Worm (Caenorhabditis elegans) whole organism, L2 larva: ENCODE data around the gene snb-6.
A peak's percentile ranks its signal among the peaks of the same experiment; 100 is the strongest.

ENCODE experiments used
- C34F6.9 ChIP-seq: fragments of 150-350 bp; optimal IDR thresholded peaks from 2 replicates; lab custom pipeline; 2014; ENCODE audit warnings: missing biosample characterization, missing genetic modification characterization
- F13H6.1 ChIP-seq: sonication (generic microtip); optimal IDR thresholded peaks from 2 replicates; lab custom pipeline; 2016; ENCODE audit warnings: missing genetic modification characterization, missing compliant biosample characterization
- R02D3.7 ChIP-seq: fragments of 150-350 bp; optimal IDR thresholded peaks from 2 replicates; lab custom pipeline; 2014; ENCODE audit warnings: missing biosample characterization, missing genetic modification characterization
- Y55F3AM.14 ChIP-seq: fragments of 200-800 bp; sonication (Bioruptor generic); optimal IDR thresholded peaks from 2 replicates; lab custom pipeline; 2018; ENCODE audit warnings: mild to moderate bottlenecking, missing genetic modification characterization, missing compliant biosample characterization
- ZK546.5 ChIP-seq: sonication (generic microtip); optimal IDR thresholded peaks from 2 replicates; lab custom pipeline; 2017; ENCODE audit warnings: missing biosample characterization, missing genetic modification characterization
- alr-1 ChIP-seq: fragments of 150-350 bp; optimal IDR thresholded peaks from 2 replicates; lab custom pipeline; 2014; ENCODE audit warnings: missing biosample characterization, missing genetic modification characterization
- aly-2 ChIP-seq: fragments of 150-350 bp; optimal IDR thresholded peaks from 2 replicates; lab custom pipeline; 2014; ENCODE audit warnings: missing biosample characterization, missing genetic modification characterization
- ama-1 ChIP-seq: fragments of 150-350 bp; optimal IDR thresholded peaks from 2 replicates; lab custom pipeline; 2018; ENCODE audit warnings: inconsistent platforms
- blmp-1 ChIP-seq: sonication (generic microtip); optimal IDR thresholded peaks from 2 replicates; lab custom pipeline; 2017; ENCODE audit warnings: missing genetic modification characterization, mild to moderate bottlenecking, missing compliant biosample characterization, antibody characterized with exemption, moderate library complexity; ENCODE audit not compliant: insufficient read depth
- ceh-82 ChIP-seq: fragments of 150-350 bp; optimal IDR thresholded peaks from 2 replicates; lab custom pipeline; 2014; ENCODE audit warnings: missing biosample characterization, missing genetic modification characterization
- crh-2 ChIP-seq: sonication (generic microtip); optimal IDR thresholded peaks from 2 replicates; lab custom pipeline; 2017; ENCODE audit warnings: missing biosample characterization, missing genetic modification characterization
- dmd-4 ChIP-seq: sonication (generic microtip); optimal IDR thresholded peaks from 2 replicates; lab custom pipeline; 2017; ENCODE audit warnings: missing biosample characterization, missing genetic modification characterization
- egl-27 ChIP-seq: sonication (generic microtip); optimal IDR thresholded peaks from 3 replicates; lab custom pipeline; 2017; ENCODE audit warnings: missing biosample characterization, missing genetic modification reagents, missing genetic modification characterization
- elt-1 ChIP-seq: fragments of 150-350 bp; optimal IDR thresholded peaks from 2 replicates; lab custom pipeline; 2014; ENCODE audit warnings: missing biosample characterization, missing genetic modification characterization
- elt-3 ChIP-seq: sonication (generic microtip); optimal IDR thresholded peaks from 2 replicates; lab custom pipeline; 2017; ENCODE audit warnings: missing biosample characterization, missing genetic modification characterization
- fos-1 ChIP-seq: fragments of 150-350 bp; optimal IDR thresholded peaks from 2 replicates; lab custom pipeline; 2014; ENCODE audit warnings: missing biosample characterization, missing genetic modification characterization
- lin-13 ChIP-seq: fragments of 150-350 bp; optimal IDR thresholded peaks from 2 replicates; lab custom pipeline; 2014; ENCODE audit warnings: missing biosample characterization, missing genetic modification reagents, missing genetic modification characterization
- lin-39 ChIP-seq: fragments of 150-350 bp; optimal IDR thresholded peaks from 2 replicates; lab custom pipeline; 2014; ENCODE audit warnings: missing biosample characterization, missing genetic modification reagents, missing genetic modification characterization
- mab-5 ChIP-seq: fragments of 150-350 bp; optimal IDR thresholded peaks from 2 replicates; lab custom pipeline; 2014; ENCODE audit warnings: missing biosample characterization, missing genetic modification characterization
- mdl-1 ChIP-seq, 2 experiments: fragments of 150-350 bp in 1 of 2; sonication (generic microtip) in 1 of 2; optimal IDR thresholded peaks; 2 replicates each; lab custom pipeline; 2017; ENCODE audit warnings: missing biosample characterization in 2 of 2, missing genetic modification characterization in 2 of 2
- nhr-11 ChIP-seq: fragments of 150-350 bp; optimal IDR thresholded peaks from 2 replicates; lab custom pipeline; 2014; ENCODE audit warnings: missing biosample characterization, missing genetic modification characterization
- nhr-129 ChIP-seq: fragments of 150-350 bp; optimal IDR thresholded peaks from 2 replicates; lab custom pipeline; 2014; ENCODE audit warnings: missing biosample characterization, missing genetic modification characterization
- nhr-21 ChIP-seq: fragments of 150-350 bp; optimal IDR thresholded peaks from 2 replicates; lab custom pipeline; 2014; ENCODE audit warnings: missing biosample characterization, missing genetic modification characterization
- nhr-23 ChIP-seq: fragments of 150-350 bp; optimal IDR thresholded peaks from 2 replicates; lab custom pipeline; 2014; ENCODE audit warnings: missing biosample characterization, missing genetic modification reagents, missing genetic modification characterization
- nhr-237 ChIP-seq: fragments of 150-350 bp; optimal IDR thresholded peaks from 2 replicates; lab custom pipeline; 2014; ENCODE audit warnings: missing biosample characterization, missing genetic modification characterization
- nhr-25 ChIP-seq: fragments of 150-350 bp; sonication (generic microtip); optimal IDR thresholded peaks from 3 replicates; lab custom pipeline; 2014; ENCODE audit warnings: missing biosample characterization, missing genetic modification characterization
- nhr-6 ChIP-seq: fragments of 150-350 bp; optimal IDR thresholded peaks from 2 replicates; lab custom pipeline; 2014; ENCODE audit warnings: missing biosample characterization, missing genetic modification characterization
- peb-1 ChIP-seq: fragments of 150-350 bp; optimal IDR thresholded peaks from 2 replicates; lab custom pipeline; 2014; ENCODE audit warnings: missing biosample characterization, missing genetic modification characterization
- sem-4 ChIP-seq: fragments of 150-350 bp; optimal IDR thresholded peaks from 2 replicates; lab custom pipeline; 2014; ENCODE audit warnings: missing biosample characterization, missing genetic modification reagents, missing genetic modification characterization
- sma-3 ChIP-seq: sonication (generic microtip); optimal IDR thresholded peaks from 2 replicates; lab custom pipeline; 2016; ENCODE audit warnings: missing genetic modification reagents, missing genetic modification characterization, missing compliant biosample characterization
- sma-9 ChIP-seq, 2 experiments: fragments of 150-350 bp in 1 of 2; sonication (generic microtip) in 1 of 2; optimal IDR thresholded peaks; 2 replicates each; lab custom pipeline; 2014 to 2016; ENCODE audit warnings: missing genetic modification characterization in 2 of 2, mild to moderate bottlenecking in 1 of 2, missing biosample characterization in 1 of 2, missing compliant biosample characterization in 1 of 2, missing genetic modification reagents in 1 of 2, moderate library complexity in 1 of 2
- unc-39 ChIP-seq: fragments of 150-350 bp; optimal IDR thresholded peaks from 2 replicates; lab custom pipeline; 2014; ENCODE audit warnings: missing biosample characterization, missing genetic modification characterization
- unc-55 ChIP-seq: fragments of 150-350 bp; sonication (generic microtip); optimal IDR thresholded peaks from 3 replicates; lab custom pipeline; 2014; ENCODE audit warnings: missing biosample characterization, missing genetic modification reagents, missing genetic modification characterization
- ztf-11 ChIP-seq: sonication (generic microtip); optimal IDR thresholded peaks from 2 replicates; lab custom pipeline; 2017; ENCODE audit warnings: missing biosample characterization, missing genetic modification characterization
- ztf-4 ChIP-seq: fragments of 150-350 bp; optimal IDR thresholded peaks from 2 replicates; lab custom pipeline; 2014; ENCODE audit warnings: missing biosample characterization, missing genetic modification characterization

Gene snb-6

DNA sequence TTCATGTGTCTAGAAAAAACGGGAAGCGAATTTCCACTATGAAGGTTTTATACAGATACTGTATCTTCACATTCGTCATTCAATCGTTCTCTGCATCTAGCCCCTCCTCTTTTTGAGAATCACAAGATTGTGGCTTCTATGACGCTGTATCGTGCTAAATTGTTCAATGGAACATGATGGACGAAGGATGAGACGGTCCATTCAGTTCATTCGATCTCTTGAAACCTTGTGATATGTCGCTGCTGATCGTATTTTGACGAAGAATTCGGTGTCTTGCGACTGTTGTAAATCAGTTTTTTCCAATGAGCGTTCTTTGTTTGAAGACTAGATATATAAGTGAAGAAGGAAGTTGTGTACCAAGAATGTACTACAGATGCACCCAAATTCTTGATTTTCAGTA lies 45.8 kb downstream of the snb-6 start (continued):
- peak; percentile 81 for TF ChIP-seq sma-9 (GFP tag; optimal IDR thresholded peaks at IDR 0.05; lab: Kevin White, UChicago)
- TF ChIP-seq sma-9 (tag; optimal IDR thresholded peaks at IDR 0.05; lab: Kevin White, UChicago): no peak
- TF ChIP-seq unc-55: no peak
- TF ChIP-seq lin-13 (GFP tag; lab: Kevin White, UChicago): no peak
- TF ChIP-seq blmp-1 (tag; lab: Kevin White, UChicago): peak; percentile 52
- no peak for TF ChIP-seq elt-1 (tag; lab: Kevin White, UChicago)
- TF ChIP-seq mdl-1 (tag; optimal IDR thresholded peaks at IDR 0.05; lab: Kevin White, UChicago): no peak
- no peak for TF ChIP-seq unc-39 (tag; lab: Kevin White, UChicago)
- no peak for TF ChIP-seq ZK546.5 (tag; lab: Kevin White, UChicago)
- TF ChIP-seq nhr-129 (tag; lab: Kevin White, UChicago): peak; percentile 79

DNA sequence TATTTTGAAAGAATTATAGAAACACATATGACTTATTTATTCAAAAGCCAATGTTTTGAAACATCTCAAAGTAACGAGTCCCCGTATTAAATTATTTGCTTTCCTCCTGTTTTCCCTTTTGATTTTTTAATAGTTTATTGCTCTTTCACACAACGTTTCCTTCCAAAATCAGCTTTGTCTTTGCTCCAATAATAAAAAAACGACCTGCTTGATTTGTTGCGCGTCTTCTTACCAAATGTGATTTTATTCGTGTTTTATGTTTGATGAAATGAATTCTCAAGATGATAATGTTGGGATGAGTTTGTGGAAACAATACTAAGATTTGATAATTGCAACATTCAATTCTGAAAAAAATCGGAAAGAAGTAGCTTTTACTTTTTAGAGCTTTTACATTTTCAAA lies 47.1 kb downstream of the snb-6 start:
- TF ChIP-seq C34F6.9 (peak; percentile 3), nhr-6 (no peak), alr-1 (tag; lab: Kevin White, UChicago) (no peak), F13H6.1 (no peak), ceh-82 (no peak), unc-55 (no peak), ztf-4 (tag; lab: Kevin White, UChicago) (peak; percentile 4), ama-1 (lab: Kevin White, UChicago) (peak; percentile 42), ZK546.5 (tag; lab: Kevin White, UChicago) (no peak), peb-1 (tag; lab: Kevin White, UChicago) (no peak), nhr-23 (tag; lab: Kevin White, UChicago) (no peak), mdl-1 (tag; optimal IDR thresholded peaks at IDR 0.05; lab: Kevin White, UChicago) (no peak), blmp-1 (tag; lab: Kevin White, UChicago) (no peak), fos-1 (no peak), sma-3 (no peak), sem-4 (tag; lab: Kevin White, UChicago) (no peak), aly-2 (tag; lab: Kevin White, UChicago) (no peak), R02D3.7 (tag; lab: Kevin White, UChicago) (no peak), elt-1 (tag; lab: Kevin White, UChicago) (no peak), crh-2 (tag; lab: Kevin White, UChicago) (no peak), dmd-4 (tag; lab: Kevin White, UChicago) (no peak), nhr-21 (tag; lab: Kevin White, UChicago) (peak; percentile 17)

DNA sequence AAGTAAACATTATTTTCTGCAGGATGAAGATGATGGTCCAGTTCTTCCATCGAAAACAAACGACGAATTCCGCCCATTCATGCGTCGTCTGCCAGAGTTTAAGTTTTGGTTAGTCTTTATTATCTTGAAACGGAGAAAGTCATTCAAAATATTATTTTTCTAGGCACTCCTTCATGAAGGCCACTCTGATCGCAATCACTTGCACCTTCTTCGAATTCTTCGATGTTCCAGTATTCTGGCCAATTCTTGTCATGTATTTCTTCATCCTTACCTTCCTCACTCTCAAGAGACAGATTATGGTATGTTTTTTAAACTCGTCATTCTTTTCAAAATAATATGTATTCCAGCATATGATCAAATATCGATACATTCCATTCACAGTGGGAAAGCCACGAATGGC lies 47.7 kb downstream of the snb-6 start:
- TF ChIP-seq unc-39 (tag; lab: Kevin White, UChicago): no peak
- no peak for TF ChIP-seq egl-27 (tag; lab: Kevin White, UChicago)
- no peak for TF ChIP-seq nhr-25
- TF ChIP-seq sma-9 (GFP tag; optimal IDR thresholded peaks at IDR 0.05; lab: Kevin White, UChicago): no peak
- TF ChIP-seq sma-9 (tag; optimal IDR thresholded peaks at IDR 0.05; lab: Kevin White, UChicago): no peak
- no peak for TF ChIP-seq Y55F3AM.14
- TF ChIP-seq R02D3.7 (tag; lab: Kevin White, UChicago): no peak
- TF ChIP-seq ama-1 (lab: Kevin White, UChicago): peak; percentile 24
- TF ChIP-seq mab-5 (tag; lab: Kevin White, UChicago): no peak
- no peak for TF ChIP-seq blmp-1 (tag; lab: Kevin White, UChicago)
- TF ChIP-seq crh-2 (tag; lab: Kevin White, UChicago): peak; percentile 6
- no peak for TF ChIP-seq C34F6.9
- peak; percentile 31 for TF ChIP-seq nhr-21 (tag; lab: Kevin White, UChicago)
- no peak for TF ChIP-seq sem-4 (tag; lab: Kevin White, UChicago)
- TF ChIP-seq lin-39: no peak
- TF ChIP-seq elt-3 (tag; lab: Kevin White, UChicago): no peak
- no peak for TF ChIP-seq nhr-11 (tag; lab: Kevin White, UChicago)
- no peak for TF ChIP-seq nhr-23 (tag; lab: Kevin White, UChicago)
- no peak for TF ChIP-seq elt-1 (tag; lab: Kevin White, UChicago)
- TF ChIP-seq ztf-11 (tag; lab: Kevin White, UChicago): no peak
- no peak for TF ChIP-seq nhr-237 (tag; lab: Kevin White, UChicago)
- no peak for TF ChIP-seq F13H6.1
